Worm (Caenorhabditis elegans) whole organism, late embryonic: ENCODE results near the gene cog-1.

Experiments
- C38D4.7 ChIP-seq: fragments of 200-800 bp; sonication (Bioruptor generic); optimal IDR thresholded peaks from 2 replicates; lab custom pipeline; 2018; ENCODE audit warnings: mild to moderate bottlenecking, missing genetic modification characterization, moderate library complexity, missing compliant biosample characterization
- F13H6.1 ChIP-seq: sonication (generic microtip); optimal IDR thresholded peaks from 2 replicates; lab custom pipeline; 2016; ENCODE audit warnings: missing genetic modification characterization, missing compliant biosample characterization
- K02D7.2 ChIP-seq: sonication (generic microtip); optimal IDR thresholded peaks from 2 replicates; lab custom pipeline; 2017; ENCODE audit warnings: mild to moderate bottlenecking, missing genetic modification characterization, missing compliant biosample characterization
- K09A11.1 ChIP-seq: sonication (generic microtip); optimal IDR thresholded peaks from 2 replicates; lab custom pipeline; 2017; ENCODE audit warnings: antibody characterized with exemption, mild to moderate bottlenecking, missing genetic modification characterization, missing compliant biosample characterization; ENCODE audit not compliant: insufficient read depth
- ceh-18 ChIP-seq: sonication (generic microtip); optimal IDR thresholded peaks from 2 replicates; lab custom pipeline; 2016; ENCODE audit warnings: missing genetic modification characterization, missing compliant biosample characterization
- ceh-2 ChIP-seq: sonication (generic microtip); optimal IDR thresholded peaks from 2 replicates; lab custom pipeline; 2016; ENCODE audit warnings: missing genotype, missing genetic modification characterization, missing compliant biosample characterization
- ceh-22 ChIP-seq: sonication (generic microtip); optimal IDR thresholded peaks from 2 replicates; lab custom pipeline; 2017; ENCODE audit warnings: missing biosample characterization, missing genetic modification characterization
- ceh-24 ChIP-seq: sonication (generic microtip); optimal IDR thresholded peaks from 2 replicates; lab custom pipeline; 2016; ENCODE audit warnings: mild to moderate bottlenecking, missing genetic modification characterization, missing compliant biosample characterization
- ceh-30 ChIP-seq: fragments of 150-350 bp; optimal IDR thresholded peaks from 2 replicates; lab custom pipeline; 2014; ENCODE audit warnings: missing biosample characterization, missing genetic modification characterization
- ceh-31 ChIP-seq: sonication (generic microtip); optimal IDR thresholded peaks from 2 replicates; lab custom pipeline; 2016; ENCODE audit warnings: missing genetic modification characterization, missing compliant biosample characterization
- ceh-6 ChIP-seq: fragments of 200-800 bp; sonication (Bioruptor generic); optimal IDR thresholded peaks from 2 replicates; lab custom pipeline; 2018; ENCODE audit warnings: mild to moderate bottlenecking, missing genetic modification characterization, missing compliant biosample characterization
- ceh-9 ChIP-seq: sonication (generic microtip); optimal IDR thresholded peaks from 2 replicates; lab custom pipeline; 2016; ENCODE audit warnings: mild to moderate bottlenecking, missing genetic modification characterization, inconsistent platforms, missing compliant biosample characterization
- che-1 ChIP-seq: sonication (generic microtip); optimal IDR thresholded peaks from 2 replicates; lab custom pipeline; 2016; ENCODE audit warnings: mild to moderate bottlenecking, missing genetic modification characterization, missing compliant biosample characterization
- ets-4 ChIP-seq: sonication (generic microtip); optimal IDR thresholded peaks from 2 replicates; lab custom pipeline; 2016; ENCODE audit warnings: missing genetic modification characterization, missing compliant biosample characterization
- fkh-6 ChIP-seq: sonication (generic microtip); optimal IDR thresholded peaks from 2 replicates; lab custom pipeline; 2016; ENCODE audit warnings: missing genetic modification characterization, missing compliant biosample characterization
- hlh-15 ChIP-seq: sonication (generic microtip); optimal IDR thresholded peaks from 2 replicates; lab custom pipeline; 2016; ENCODE audit warnings: missing genetic modification characterization, missing compliant biosample characterization
- hlh-30 ChIP-seq: sonication (generic microtip); optimal IDR thresholded peaks from 2 replicates; lab custom pipeline; 2017; ENCODE audit warnings: antibody characterized with exemption, missing genetic modification characterization, missing compliant biosample characterization; ENCODE audit not compliant: insufficient read depth
- hlh-6 ChIP-seq: sonication (generic microtip); optimal IDR thresholded peaks from 2 replicates; lab custom pipeline; 2016; ENCODE audit warnings: missing genotype, missing genetic modification characterization, missing compliant biosample characterization
- hlh-8 ChIP-seq: sonication (generic microtip); optimal IDR thresholded peaks from 2 replicates; lab custom pipeline; 2016; ENCODE audit warnings: missing genotype, missing genetic modification characterization, missing compliant biosample characterization
- madf-2 ChIP-seq: sonication (generic microtip); optimal IDR thresholded peaks from 2 replicates; lab custom pipeline; 2017; ENCODE audit warnings: missing genetic modification characterization, missing compliant biosample characterization
- mec-3 ChIP-seq: sonication (generic microtip); optimal IDR thresholded peaks from 2 replicates; lab custom pipeline; 2016; ENCODE audit warnings: borderline replicate concordance, missing genetic modification characterization, missing compliant biosample characterization
- nfya-1 ChIP-seq: sonication (generic microtip); optimal IDR thresholded peaks from 2 replicates; lab custom pipeline; 2017; ENCODE audit warnings: missing genetic modification characterization, mild to moderate bottlenecking, missing compliant biosample characterization, antibody characterized with exemption, moderate library complexity
- npax-4 ChIP-seq: sonication (generic microtip); optimal IDR thresholded peaks from 2 replicates; lab custom pipeline; 2016; ENCODE audit warnings: missing genetic modification characterization, missing compliant biosample characterization
- pag-3 ChIP-seq: sonication (generic microtip); optimal IDR thresholded peaks from 2 replicates; lab custom pipeline; 2016; ENCODE audit warnings: missing compliant biosample characterization, missing genetic modification characterization, borderline replicate concordance
- pat-9 ChIP-seq: fragments of 200-800 bp; sonication (Bioruptor generic); optimal IDR thresholded peaks from 2 replicates; lab custom pipeline; 2018; ENCODE audit warnings: mild to moderate bottlenecking, missing genetic modification characterization, moderate library complexity, missing compliant biosample characterization
- pax-1 ChIP-seq: fragments of 150-350 bp; optimal IDR thresholded peaks from 2 replicates; lab custom pipeline; 2014; ENCODE audit warnings: missing biosample characterization, missing genetic modification characterization
- pha-2 ChIP-seq: sonication (generic microtip); optimal IDR thresholded peaks from 2 replicates; lab custom pipeline; 2017; ENCODE audit warnings: mild to moderate bottlenecking, missing genetic modification characterization, missing compliant biosample characterization
- pha-4 ChIP-seq: fragments of 150-350 bp; optimal IDR thresholded peaks from 2 replicates; lab custom pipeline; 2018; ENCODE audit warnings: missing biosample characterization, missing genetic modification reagents, missing genetic modification characterization
- pqm-1 ChIP-seq: sonication (generic microtip); optimal IDR thresholded peaks from 2 replicates; lab custom pipeline; 2016; ENCODE audit warnings: missing genetic modification characterization, missing compliant biosample characterization
- pros-1 ChIP-seq: fragments of 150-350 bp; optimal IDR thresholded peaks from 2 replicates; lab custom pipeline; 2014; ENCODE audit warnings: missing biosample characterization, missing genetic modification reagents, missing genetic modification characterization
- ref-2 ChIP-seq: sonication (generic microtip); optimal IDR thresholded peaks from 2 replicates; lab custom pipeline; 2016; ENCODE audit warnings: missing genetic modification characterization, missing compliant biosample characterization
- rnt-1 ChIP-seq: sonication (generic microtip); optimal IDR thresholded peaks from 2 replicates; lab custom pipeline; 2016; ENCODE audit warnings: missing genetic modification characterization, missing compliant biosample characterization
- sdc-2 ChIP-seq: sonication (generic microtip); optimal IDR thresholded peaks from 2 replicates; lab custom pipeline; 2016; ENCODE audit warnings: missing genotype, missing genetic modification characterization, missing compliant biosample characterization
- sox-2 ChIP-seq: fragments of 200-800 bp; sonication (Bioruptor generic); IDR thresholded peaks from 2 replicates; pipeline ENCODE4 v1.3.6; 2022; ENCODE audit warnings: missing genetic modification reagents, missing genetic modification characterization, missing compliant biosample characterization
- sox-4 ChIP-seq: sonication (generic microtip); optimal IDR thresholded peaks from 2 replicates; lab custom pipeline; 2017; ENCODE audit warnings: mild to moderate bottlenecking, missing genetic modification characterization, inconsistent platforms, missing compliant biosample characterization
- syd-9 ChIP-seq: sonication (generic microtip); optimal IDR thresholded peaks from 2 replicates; lab custom pipeline; 2016; ENCODE audit warnings: mild to moderate bottlenecking, missing genetic modification characterization, moderate library complexity, missing compliant biosample characterization
- tbx-2 ChIP-seq: sonication (generic microtip); optimal IDR thresholded peaks from 2 replicates; lab custom pipeline; 2016; ENCODE audit warnings: missing genetic modification characterization, missing compliant biosample characterization
- ttx-3 ChIP-seq: sonication (generic microtip); optimal IDR thresholded peaks from 2 replicates; lab custom pipeline; 2016; ENCODE audit warnings: missing genetic modification reagents, missing genetic modification characterization, missing compliant biosample characterization
- unc-3 ChIP-seq, 2 experiments: fragments of 200-800 bp in 1 of 2; sonication (Bioruptor generic) in 1 of 2; sonication (generic microtip) in 1 of 2; conservative IDR thresholded peaks in 1 of 2; optimal IDR thresholded peaks in 1 of 2; 2 replicates each; pipeline versions ENCODE4 v1.3.6 to Lab custom; 2016 to 2022; ENCODE audit warnings: missing compliant biosample characterization in 2 of 2, missing genetic modification characterization in 2 of 2, missing genetic modification reagents in 1 of 2
- unc-86 ChIP-seq: sonication (generic microtip); optimal IDR thresholded peaks from 2 replicates; lab custom pipeline; 2016; ENCODE audit warnings: missing genetic modification characterization, missing compliant biosample characterization

The cog-1 gene

DNA sequence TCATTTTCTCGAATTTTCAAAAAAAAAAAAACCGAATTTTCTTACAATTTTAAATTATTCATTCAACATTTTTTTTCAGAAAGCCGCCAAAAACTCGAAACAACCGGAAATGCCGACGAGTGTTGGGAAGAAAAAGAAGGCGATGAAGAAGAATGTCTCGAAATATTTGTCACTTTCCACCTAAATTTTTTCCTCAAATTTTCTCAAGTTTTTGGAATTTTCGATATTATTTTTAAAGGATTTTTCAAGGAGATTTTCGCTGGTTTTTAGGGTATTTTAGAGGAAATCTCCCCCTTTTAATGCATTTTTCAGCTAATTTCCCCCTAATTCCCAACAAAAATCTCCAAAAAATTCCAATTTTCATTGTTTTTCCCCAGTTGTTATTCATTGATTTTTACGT, 36.1 kb upstream of the cog-1 start:
- no peak for TF ChIP-seq hlh-30 (tag; lab: Kevin White, UChicago)
- no peak for TF ChIP-seq ceh-31 (tag; lab: Kevin White, UChicago)
- TF ChIP-seq ref-2 (tag; lab: Kevin White, UChicago) = no peak
- TF ChIP-seq npax-4 = no peak
- no peak for TF ChIP-seq nfya-1 (tag; lab: Kevin White, UChicago)
- TF ChIP-seq tbx-2 = no peak
- TF ChIP-seq unc-86 (tag; lab: Kevin White, UChicago) = no peak
- no peak for TF ChIP-seq pha-2 (tag; lab: Kevin White, UChicago)
- TF ChIP-seq K09A11.1 (tag; lab: Kevin White, UChicago) = no peak
- no peak for TF ChIP-seq ceh-6 (GFP tag; lab: Kevin White, UChicago)
- no peak for TF ChIP-seq ceh-24 (tag; lab: Kevin White, UChicago)
- TF ChIP-seq hlh-8 = no peak
- no peak for TF ChIP-seq K02D7.2 (tag; lab: Kevin White, UChicago)

DNA sequence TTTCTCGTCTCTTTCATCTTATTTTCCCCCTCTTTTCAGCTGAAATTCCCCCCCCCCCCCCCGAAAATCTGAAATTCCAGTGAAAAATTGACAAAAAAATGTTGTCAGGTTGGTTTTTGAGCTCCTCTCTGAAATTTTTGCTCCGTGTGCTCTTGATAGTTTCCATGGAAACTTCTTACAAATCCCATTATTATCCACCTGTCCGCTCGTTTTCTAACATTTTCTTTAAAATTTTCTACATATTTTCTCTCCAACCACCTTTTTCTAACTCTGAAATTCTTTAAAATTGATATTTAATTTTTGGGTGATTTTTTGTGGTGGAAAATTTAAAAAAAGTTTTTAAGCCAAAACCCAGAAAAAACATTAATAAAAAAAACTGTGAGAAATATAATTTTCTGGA, 35.6 kb upstream of the cog-1 start, which contains the start of gene gpx-2:
gpx-2 (plus strand) TSS at position 99 of the 400 bp plus-strand sequence.
- TF ChIP-seq pat-9 (no peak), nfya-1 (tag; lab: Kevin White, UChicago) (no peak), ceh-22 (tag; lab: Kevin White, UChicago) (no peak), ceh-30 (tag; lab: Kevin White, UChicago) (no peak)
- TF ChIP-seq, all 69 proteins: peak for 0

DNA sequence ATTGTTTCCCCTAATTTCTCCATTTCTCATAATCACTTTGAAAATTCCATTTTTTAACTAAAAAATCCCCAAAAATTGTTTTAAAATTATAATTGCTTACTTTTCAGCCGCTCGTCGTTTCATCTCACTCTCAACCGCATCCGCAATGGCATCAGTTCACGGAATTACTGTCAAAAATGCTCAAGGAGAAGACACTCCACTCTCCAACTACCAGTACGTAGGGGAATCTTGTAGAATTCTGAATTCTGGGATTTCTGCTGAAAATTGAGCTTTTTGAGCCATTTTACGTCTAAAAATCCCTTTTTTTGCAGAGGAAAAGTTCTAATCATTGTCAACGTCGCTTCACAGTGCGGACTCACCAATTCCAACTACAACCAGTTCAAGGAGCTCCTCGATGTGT, 34.8 kb upstream of the cog-1 start:
- TF ChIP-seq pha-4 (tag; lab: Kevin White, UChicago) (no peak), che-1 (tag; lab: Kevin White, UChicago) (no peak), ttx-3 (tag; lab: Kevin White, UChicago) (no peak), F13H6.1 (tag; lab: Kevin White, UChicago) (no peak), pax-1 (tag; lab: Kevin White, UChicago) (no peak), pag-3 (tag; lab: Kevin White, UChicago) (no peak), sox-4 (tag; lab: Kevin White, UChicago) (no peak), hlh-6 (tag; lab: Kevin White, UChicago) (no peak), pros-1 (tag; lab: Kevin White, UChicago) (no peak), ceh-24 (tag; lab: Kevin White, UChicago) (no peak), ceh-9 (tag; lab: Kevin White, UChicago) (no peak), ets-4 (no peak), nfya-1 (tag; lab: Kevin White, UChicago) (no peak), mec-3 (tag; lab: Kevin White, UChicago) (no peak), hlh-15 (no peak), ceh-2 (no peak), unc-3 (GFP tag; conservative IDR thresholded peaks at IDR 0.05; lab: Robert Waterston, UW) (no peak), unc-3 (tag; optimal IDR thresholded peaks at IDR 0.05; lab: Kevin White, UChicago) (no peak)

DNA sequence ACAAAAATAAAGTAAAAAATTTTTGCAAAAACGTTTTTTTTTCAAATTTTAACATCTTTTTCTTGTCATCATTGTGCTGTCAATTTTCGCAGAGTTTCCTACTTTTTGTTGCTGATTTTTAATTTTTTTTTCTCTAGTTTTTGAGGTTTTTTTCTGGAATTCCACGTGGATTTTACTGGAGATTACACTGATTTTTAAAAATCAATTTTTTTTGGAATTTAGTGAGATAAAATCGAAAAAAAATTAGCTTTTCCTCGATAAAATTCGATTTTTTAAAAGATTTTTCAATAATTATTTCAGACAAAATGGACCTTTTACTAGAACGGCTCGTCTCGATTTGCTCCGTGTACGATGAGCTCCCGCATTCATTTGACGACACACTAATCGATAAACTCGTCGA, 32.6 kb upstream of the cog-1 start, which contains the start of gene R05H10.3:
R05H10.3 (plus strand) TSS at position 301 of the 400 bp plus-strand sequence.
- no peak for TF ChIP-seq hlh-8
- TF ChIP-seq C38D4.7 = no peak
- TF ChIP-seq hlh-30 (tag; lab: Kevin White, UChicago) = no peak
- no peak for TF ChIP-seq pqm-1 (tag; lab: Kevin White, UChicago)
- TF ChIP-seq ceh-22 (tag; lab: Kevin White, UChicago) = no peak
- no peak for TF ChIP-seq sox-4 (tag; lab: Kevin White, UChicago)
- no peak for TF ChIP-seq unc-86 (tag; lab: Kevin White, UChicago)
- TF ChIP-seq sdc-2 (tag; lab: Kevin White, UChicago) = no peak
- TF ChIP-seq rnt-1 (tag; lab: Kevin White, UChicago) = no peak
- TF ChIP-seq ceh-18 (tag; lab: Kevin White, UChicago) = no peak
- no peak for TF ChIP-seq pax-1 (tag; lab: Kevin White, UChicago)
- no peak for TF ChIP-seq fkh-6
- TF ChIP-seq madf-2 = no peak
- TF ChIP-seq npax-4 = no peak
- TF ChIP-seq ceh-24 (tag; lab: Kevin White, UChicago) = no peak
- no peak for TF ChIP-seq sox-2 (GFP tag; lab: Robert Waterston, UW)
- no peak for TF ChIP-seq syd-9 (tag; lab: Kevin White, UChicago)
- TF ChIP-seq ref-2 (tag; lab: Kevin White, UChicago) = no peak
- no peak for TF ChIP-seq pros-1 (tag; lab: Kevin White, UChicago)
